Worm (Caenorhabditis elegans) whole organism, late embryonic: ENCODE data around the gene flp-18.

Experiments
- K09A11.1 ChIP-seq: sonication (generic microtip); optimal IDR thresholded peaks from 2 replicates; lab custom pipeline; 2017; ENCODE audit warnings: antibody characterized with exemption, mild to moderate bottlenecking, missing genetic modification characterization, missing compliant biosample characterization; ENCODE audit not compliant: insufficient read depth
- ama-1 ChIP-seq: fragments of 150-350 bp; optimal IDR thresholded peaks from 2 replicates; lab custom pipeline; 2014
- hlh-13 ChIP-seq: fragments of 200-800 bp; sonication (Bioruptor generic); optimal IDR thresholded peaks from 2 replicates; lab custom pipeline; 2018; ENCODE audit warnings: mild to moderate bottlenecking, missing genetic modification characterization, missing compliant biosample characterization
- hlh-6 ChIP-seq: sonication (generic microtip); optimal IDR thresholded peaks from 2 replicates; lab custom pipeline; 2016; ENCODE audit warnings: missing genotype, missing genetic modification characterization, missing compliant biosample characterization
- rnt-1 ChIP-seq: sonication (generic microtip); optimal IDR thresholded peaks from 2 replicates; lab custom pipeline; 2016; ENCODE audit warnings: missing genetic modification characterization, missing compliant biosample characterization
- tbx-2 ChIP-seq: sonication (generic microtip); optimal IDR thresholded peaks from 2 replicates; lab custom pipeline; 2016; ENCODE audit warnings: missing genetic modification characterization, missing compliant biosample characterization
- unc-3 ChIP-seq, 2 experiments: fragments of 200-800 bp in 1 of 2; sonication (Bioruptor generic) in 1 of 2; sonication (generic microtip) in 1 of 2; conservative IDR thresholded peaks in 1 of 2; optimal IDR thresholded peaks in 1 of 2; 2 replicates each; pipeline versions ENCODE4 v1.3.6 to Lab custom; 2016 to 2022; ENCODE audit warnings: missing compliant biosample characterization in 2 of 2, missing genetic modification characterization in 2 of 2, missing genetic modification reagents in 1 of 2
- unc-86 ChIP-seq: sonication (generic microtip); optimal IDR thresholded peaks from 2 replicates; lab custom pipeline; 2016; ENCODE audit warnings: missing genetic modification characterization, missing compliant biosample characterization
- ztf-16 ChIP-seq: sonication (generic microtip); optimal IDR thresholded peaks from 2 replicates; lab custom pipeline; 2017; ENCODE audit warnings: missing genetic modification characterization, missing compliant biosample characterization

- TF ChIP-seq rnt-1 (tag; lab: Kevin White, UChicago) (no peak), unc-86 (tag; lab: Kevin White, UChicago) (no peak), hlh-13 (GFP tag; lab: Kevin White, UChicago) (no peak), ama-1 (lab: Kevin White, UChicago) (no peak), tbx-2 (tag; lab: Kevin White, UChicago) (no peak), hlh-6 (no peak), unc-3 (GFP tag; conservative IDR thresholded peaks at IDR 0.05; lab: Robert Waterston, UW) (no peak), unc-3 (tag; optimal IDR thresholded peaks at IDR 0.05; lab: Kevin White, UChicago) (no peak), K09A11.1 (tag; lab: Kevin White, UChicago) (no peak), ztf-16 (tag; lab: Kevin White, UChicago) (no peak)
These were observed 10.7 kb upstream of the flp-18 start, which contains the start of gene M02F4.1 for ce11 chrX:3029030-3029429.
